Fruit fly (Drosophila melanogaster) whole organism: Measurements from ENCODE around the gene CG46440.

ENCODE experiments used
- EcR ChIP-seq, 2 experiments: fragments of >200 bp; optimal IDR thresholded peaks; 2 replicates each; lab custom pipeline; 2017; ENCODE audit warnings: missing biosample characterization in 2 of 2, missing genetic modification characterization in 2 of 2, missing genetic modification reagents in 2 of 2
- pan ChIP-seq: fragments of >200 bp; optimal IDR thresholded peaks from 2 replicates; lab custom pipeline; 2017

dm6 chrX:15817823-15818222, 39.8 kb downstream of the CG46440 start:
- no peak for TF ChIP-seq EcR (GFP tag; optimal IDR thresholded peaks at IDR 0.05; lab: Kevin White, UChicago)
- TF ChIP-seq pan (lab: Kevin White, UChicago), result no peak
